Fruit fly (Drosophila melanogaster): ENCODE data around the gene amx.

The amx gene

dm6 chrX:9247171-9247783 is at the start of gene amx, which contains the start of gene Dsor1:
TSS of gene amx (minus strand) at chrX:9247336.
TSS of gene Dsor1 (plus strand) at chrX:9247342.
- no peak for TF ChIP-seq da (GFP tag; optimal IDR thresholded peaks at IDR 0.05)
- no peak for TF ChIP-seq CG9609 (GFP tag; optimal IDR thresholded peaks at IDR 0.05)
- TF ChIP-seq Scr (GFP tag; IDR thresholded peaks at IDR 0.05; ENCODE audit: partially characterized antibody): peak; percentile 33; the same call in 1 of the 2 replicates
- peak; percentile 7 for TF ChIP-seq CG30020 (tag; optimal IDR thresholded peaks at IDR 0.05)
- peak; percentile 57 for TF ChIP-seq Med (GFP tag)
- no peak for TF ChIP-seq Dek (tag; optimal IDR thresholded peaks at IDR 0.05)
- TF ChIP-seq trem (tag; optimal IDR thresholded peaks at IDR 0.05): peak; percentile 50
- peak; percentile 71; the same call in 2 of the 3 replicates for TF ChIP-seq CG34422 (GFP tag; IDR thresholded peaks at IDR 0.05)
- peak; percentile 23; the same call in 1 of the 2 replicates for TF ChIP-seq Adf1 (GFP tag; IDR thresholded peaks at IDR 0.05)
- peak; percentile 34; the same call in 1 of the 2 replicates for TF ChIP-seq CG4360 (GFP tag; IDR thresholded peaks at IDR 0.05)
- TF ChIP-seq CG9797 (GFP tag; optimal IDR thresholded peaks at IDR 0.05): peak; percentile 77
- TF ChIP-seq sd (tag; optimal IDR thresholded peaks at IDR 0.05): peak; percentile 21
- TF ChIP-seq fru (optimal IDR thresholded peaks at IDR 0.05): no peak
- TF ChIP-seq Lhr (GFP tag; optimal IDR thresholded peaks at IDR 0.05): peak; percentile 24
- peak; percentile 12 for TF ChIP-seq CG10267 (tag; optimal IDR thresholded peaks at IDR 0.05)
- no peak for TF ChIP-seq repo (GFP tag; optimal IDR thresholded peaks at IDR 0.05)
- TF ChIP-seq CG1603 (tag; optimal IDR thresholded peaks at IDR 0.05): peak; percentile 53
- TF ChIP-seq CG3995 (GFP tag; optimal IDR thresholded peaks at IDR 0.05): peak; percentile 37
- peak; percentile 62 for TF ChIP-seq CG4617 (GFP tag; optimal IDR thresholded peaks at IDR 0.05; ENCODE audit: borderline replicate concordance)
- TF ChIP-seq crol (GFP tag; IDR thresholded peaks at IDR 0.05): peak; percentile 99
- no peak for TF ChIP-seq NFAT (GFP tag; IDR thresholded peaks at IDR 0.05)
- TF ChIP-seq Sry-δ (GFP tag; optimal IDR thresholded peaks at IDR 0.05): peak; percentile 26
- no peak for TF ChIP-seq Nf-YA (GFP tag; IDR thresholded peaks at IDR 0.05)
- peak; percentile 26 for TF ChIP-seq Ets97D (GFP tag; optimal IDR thresholded peaks at IDR 0.05)
- TF ChIP-seq stwl (tag; optimal IDR thresholded peaks at IDR 0.05): peak; percentile 18
- peak; percentile 72 for TF ChIP-seq row (GFP tag; IDR thresholded peaks at IDR 0.05)
- no peak for TF ChIP-seq CG5245 (GFP tag; optimal IDR thresholded peaks at IDR 0.05)
- TF ChIP-seq CG8089 (GFP tag; optimal IDR thresholded peaks at IDR 0.05): no peak
- no peak for TF ChIP-seq luna (GFP tag; optimal IDR thresholded peaks at IDR 0.05)
- no peak for TF ChIP-seq sisA (GFP tag; IDR thresholded peaks at IDR 0.05)
- TF ChIP-seq nom (GFP tag; optimal IDR thresholded peaks at IDR 0.05): no peak
- TF ChIP-seq nmo (GFP tag; optimal IDR thresholded peaks at IDR 0.05): peak; percentile 20
- TF ChIP-seq Pdp1 (GFP tag; optimal IDR thresholded peaks at IDR 0.05): peak in 1 of 2 experiments; percentile 3
- TF ChIP-seq CG14710 (tag; optimal IDR thresholded peaks at IDR 0.05): peak; percentile 30
- TF ChIP-seq YL-1 (GFP tag; optimal IDR thresholded peaks at IDR 0.05): peak; percentile 43
- peak; percentile 39 for TF ChIP-seq BEAF-32 (GFP tag; optimal IDR thresholded peaks at IDR 0.05)
- TF ChIP-seq HLHmδ (GFP tag; optimal IDR thresholded peaks at IDR 0.05): no peak
- peak; percentile 33 for TF ChIP-seq CG12659 (GFP tag; optimal IDR thresholded peaks at IDR 0.05)
- peak; percentile 53 for TF ChIP-seq CoRest (tag; optimal IDR thresholded peaks at IDR 0.05)
- no peak for TF ChIP-seq ac (GFP tag; optimal IDR thresholded peaks at IDR 0.05)
- TF ChIP-seq sens-2 (GFP tag; IDR thresholded peaks at IDR 0.05): no peak
- TF ChIP-seq org-1 (GFP tag; optimal IDR thresholded peaks at IDR 0.05): no peak
- peak; percentile 60 for TF ChIP-seq hkb (optimal IDR thresholded peaks at IDR 0.05)
- TF ChIP-seq hkb (GFP tag; IDR thresholded peaks at IDR 0.05): no peak
- TF ChIP-seq otp (GFP tag; IDR thresholded peaks at IDR 0.05): no peak
- peak; percentile 87 for TF ChIP-seq gfzf (GFP tag; optimal IDR thresholded peaks at IDR 0.05)
- peak; percentile 24; the same call in 1 of the 2 replicates for TF ChIP-seq E2f2 (GFP tag; IDR thresholded peaks at IDR 0.05)
- TF ChIP-seq sug (tag; optimal IDR thresholded peaks at IDR 0.05): peak; percentile 5
- peak; percentile 57; the same call in 1 of the 2 replicates for TF ChIP-seq MBD-R2 (GFP tag; IDR thresholded peaks at IDR 0.05)
- peak in 1 of 2 experiments; percentile 56 for TF ChIP-seq crp (GFP tag; optimal IDR thresholded peaks at IDR 0.05)

All from whole organism, embryonic.